Worm (Caenorhabditis elegans): ENCODE measurements around the gene taf-7.1.

taf-7.1 gene

ce11 chrX:11798057-11798555 lies 39.2 kb downstream of the taf-7.1 start, which contains the start of gene rsd-3:
Gene rsd-3 (plus strand): TSS chrX:11798505.
- TF ChIP-seq cog-1 (tag; optimal IDR thresholded peaks at IDR 0.05): peak; percentile 42
- no peak for TF ChIP-seq ref-1 (GFP tag; conservative IDR thresholded peaks at IDR 0.05)
- TF ChIP-seq klf-2 (GFP tag; conservative IDR thresholded peaks at IDR 0.05): no peak
- no peak for TF ChIP-seq tab-1 (GFP tag; IDR thresholded peaks at IDR 0.05)
- no peak for TF ChIP-seq med-1 (GFP tag; optimal IDR thresholded peaks at IDR 0.05; ENCODE audit: insufficient read depth)
- TF ChIP-seq flt-1 (GFP tag; IDR thresholded peaks at IDR 0.05): peak; percentile 66; the same call in 1 of the 2 replicates
- TF ChIP-seq ztf-23 (GFP tag; IDR thresholded peaks at IDR 0.05): no peak
- no peak for TF ChIP-seq ztf-29 (GFP tag; IDR thresholded peaks at IDR 0.05)
- TF ChIP-seq T22C8.4 (GFP tag; IDR thresholded peaks at IDR 0.05): peak; percentile 77; the same call in 1 of the 2 replicates

- TF ChIP-seq klf-2 (GFP tag; conservative IDR thresholded peaks at IDR 0.05) (no peak), flt-1 (GFP tag; IDR thresholded peaks at IDR 0.05) (no peak), T22C8.4 (GFP tag; IDR thresholded peaks at IDR 0.05) (no peak), med-1 (GFP tag; optimal IDR thresholded peaks at IDR 0.05; ENCODE audit: insufficient read depth) (no peak), ref-1 (GFP tag; conservative IDR thresholded peaks at IDR 0.05) (no peak), ztf-23 (GFP tag; IDR thresholded peaks at IDR 0.05) (no peak), ztf-29 (GFP tag; IDR thresholded peaks at IDR 0.05) (no peak), tab-1 (GFP tag; IDR thresholded peaks at IDR 0.05) (no peak)
Measured at ce11 chrX:11792730-11793129, 44.5 kb downstream of the taf-7.1 start.

ce11 chrX:11791364-11792221 lies 45.7 kb downstream of the taf-7.1 start:
- TF ChIP-seq ztf-23 (GFP tag; IDR thresholded peaks at IDR 0.05): no peak
- no peak for TF ChIP-seq flt-1 (GFP tag; IDR thresholded peaks at IDR 0.05)
- no peak for TF ChIP-seq ref-1 (GFP tag; conservative IDR thresholded peaks at IDR 0.05)
- TF ChIP-seq cog-1 (tag; optimal IDR thresholded peaks at IDR 0.05): no peak
- no peak for TF ChIP-seq T22C8.4 (GFP tag; IDR thresholded peaks at IDR 0.05)
- no peak for TF ChIP-seq tab-1 (GFP tag; IDR thresholded peaks at IDR 0.05)
- no peak for TF ChIP-seq klf-2 (GFP tag; conservative IDR thresholded peaks at IDR 0.05)
- no peak for TF ChIP-seq ztf-29 (GFP tag; IDR thresholded peaks at IDR 0.05)
- TF ChIP-seq med-1 (GFP tag; optimal IDR thresholded peaks at IDR 0.05; ENCODE audit: insufficient read depth): no peak

- TF ChIP-seq cog-1 (tag; optimal IDR thresholded peaks at IDR 0.05) (no peak), med-1 (GFP tag; optimal IDR thresholded peaks at IDR 0.05; ENCODE audit: insufficient read depth) (no peak), T22C8.4 (GFP tag; IDR thresholded peaks at IDR 0.05) (no peak), ref-1 (GFP tag; conservative IDR thresholded peaks at IDR 0.05) (no peak), tab-1 (GFP tag; IDR thresholded peaks at IDR 0.05) (no peak), ztf-29 (GFP tag; IDR thresholded peaks at IDR 0.05) (no peak), klf-2 (GFP tag; conservative IDR thresholded peaks at IDR 0.05) (no peak), flt-1 (GFP tag; IDR thresholded peaks at IDR 0.05) (no peak), ztf-23 (GFP tag; IDR thresholded peaks at IDR 0.05) (no peak)
Measured at ce11 chrX:11790600-11790999, 46.7 kb downstream of the taf-7.1 start.
